Worm (Caenorhabditis elegans) whole organism, L2 larva: ENCODE data around the gene phlp-2.

Experiments
- C34F6.9 ChIP-seq: fragments of 150-350 bp; optimal IDR thresholded peaks from 2 replicates; lab custom pipeline; 2014; ENCODE audit warnings: missing biosample characterization, missing genetic modification characterization
- R02D3.7 ChIP-seq: fragments of 150-350 bp; optimal IDR thresholded peaks from 2 replicates; lab custom pipeline; 2014; ENCODE audit warnings: missing biosample characterization, missing genetic modification characterization
- Y55F3AM.14 ChIP-seq: fragments of 200-800 bp; sonication (Bioruptor generic); optimal IDR thresholded peaks from 2 replicates; lab custom pipeline; 2018; ENCODE audit warnings: mild to moderate bottlenecking, missing genetic modification characterization, missing compliant biosample characterization
- ZK546.5 ChIP-seq: sonication (generic microtip); optimal IDR thresholded peaks from 2 replicates; lab custom pipeline; 2017; ENCODE audit warnings: missing biosample characterization, missing genetic modification characterization
- aly-2 ChIP-seq: fragments of 150-350 bp; optimal IDR thresholded peaks from 2 replicates; lab custom pipeline; 2014; ENCODE audit warnings: missing biosample characterization, missing genetic modification characterization
- ama-1 ChIP-seq: fragments of 150-350 bp; optimal IDR thresholded peaks from 2 replicates; lab custom pipeline; 2018; ENCODE audit warnings: inconsistent platforms
- blmp-1 ChIP-seq: sonication (generic microtip); optimal IDR thresholded peaks from 2 replicates; lab custom pipeline; 2017; ENCODE audit warnings: missing genetic modification characterization, mild to moderate bottlenecking, missing compliant biosample characterization, antibody characterized with exemption, moderate library complexity; ENCODE audit not compliant: insufficient read depth
- ceh-16 ChIP-seq: fragments of 150-350 bp; optimal IDR thresholded peaks from 2 replicates; lab custom pipeline; 2014; ENCODE audit warnings: missing biosample characterization, missing genetic modification characterization
- ceh-82 ChIP-seq: fragments of 150-350 bp; optimal IDR thresholded peaks from 2 replicates; lab custom pipeline; 2014; ENCODE audit warnings: missing biosample characterization, missing genetic modification characterization
- crh-2 ChIP-seq: sonication (generic microtip); optimal IDR thresholded peaks from 2 replicates; lab custom pipeline; 2017; ENCODE audit warnings: missing biosample characterization, missing genetic modification characterization
- egl-27 ChIP-seq: sonication (generic microtip); optimal IDR thresholded peaks from 3 replicates; lab custom pipeline; 2017; ENCODE audit warnings: missing biosample characterization, missing genetic modification reagents, missing genetic modification characterization
- elt-1 ChIP-seq: fragments of 150-350 bp; optimal IDR thresholded peaks from 2 replicates; lab custom pipeline; 2014; ENCODE audit warnings: missing biosample characterization, missing genetic modification characterization
- fos-1 ChIP-seq: fragments of 150-350 bp; optimal IDR thresholded peaks from 2 replicates; lab custom pipeline; 2014; ENCODE audit warnings: missing biosample characterization, missing genetic modification characterization
- gmeb-1 ChIP-seq: fragments of 150-350 bp; optimal IDR thresholded peaks from 2 replicates; lab custom pipeline; 2014; ENCODE audit warnings: missing biosample characterization, missing genetic modification characterization
- lin-11 ChIP-seq: fragments of 150-350 bp; sonication (generic microtip); optimal IDR thresholded peaks from 2 replicates; lab custom pipeline; 2014; ENCODE audit warnings: missing biosample characterization, missing genetic modification characterization, inconsistent platforms, mixed read lengths
- lin-13 ChIP-seq: fragments of 150-350 bp; optimal IDR thresholded peaks from 2 replicates; lab custom pipeline; 2014; ENCODE audit warnings: missing biosample characterization, missing genetic modification reagents, missing genetic modification characterization
- lin-39 ChIP-seq: fragments of 150-350 bp; optimal IDR thresholded peaks from 2 replicates; lab custom pipeline; 2014; ENCODE audit warnings: missing biosample characterization, missing genetic modification reagents, missing genetic modification characterization
- lsy-2 ChIP-seq, 2 experiments: fragments of 150-350 bp in 1 of 2; sonication (generic microtip) in 1 of 2; optimal IDR thresholded peaks; 2 replicates each; lab custom pipeline; 2014 to 2017; ENCODE audit warnings: missing biosample characterization in 2 of 2, missing genetic modification characterization in 2 of 2
- mbf-1 ChIP-seq: sonication (generic microtip); optimal IDR thresholded peaks from 2 replicates; lab custom pipeline; 2017; ENCODE audit warnings: missing biosample characterization, missing genetic modification characterization
- mdl-1 ChIP-seq, 2 experiments: fragments of 150-350 bp in 1 of 2; sonication (generic microtip) in 1 of 2; optimal IDR thresholded peaks; 2 replicates each; lab custom pipeline; 2017; ENCODE audit warnings: missing biosample characterization in 2 of 2, missing genetic modification characterization in 2 of 2
- nhr-10 ChIP-seq: sonication (generic microtip); optimal IDR thresholded peaks from 2 replicates; lab custom pipeline; 2017; ENCODE audit warnings: missing biosample characterization, missing genetic modification characterization
- nhr-11 ChIP-seq: fragments of 150-350 bp; optimal IDR thresholded peaks from 2 replicates; lab custom pipeline; 2014; ENCODE audit warnings: missing biosample characterization, missing genetic modification characterization
- nhr-12 ChIP-seq: fragments of 150-350 bp; optimal IDR thresholded peaks from 2 replicates; lab custom pipeline; 2014; ENCODE audit warnings: missing biosample characterization, missing genetic modification characterization
- nhr-21 ChIP-seq: fragments of 150-350 bp; optimal IDR thresholded peaks from 2 replicates; lab custom pipeline; 2014; ENCODE audit warnings: missing biosample characterization, missing genetic modification characterization
- nhr-23 ChIP-seq: fragments of 150-350 bp; optimal IDR thresholded peaks from 2 replicates; lab custom pipeline; 2014; ENCODE audit warnings: missing biosample characterization, missing genetic modification reagents, missing genetic modification characterization
- nhr-25 ChIP-seq: fragments of 150-350 bp; sonication (generic microtip); optimal IDR thresholded peaks from 3 replicates; lab custom pipeline; 2014; ENCODE audit warnings: missing biosample characterization, missing genetic modification characterization
- nhr-6 ChIP-seq: fragments of 150-350 bp; optimal IDR thresholded peaks from 2 replicates; lab custom pipeline; 2014; ENCODE audit warnings: missing biosample characterization, missing genetic modification characterization
- nhr-77 ChIP-seq: fragments of 150-350 bp; optimal IDR thresholded peaks from 2 replicates; lab custom pipeline; 2014; ENCODE audit warnings: missing biosample characterization, missing genetic modification characterization
- peb-1 ChIP-seq: fragments of 150-350 bp; optimal IDR thresholded peaks from 2 replicates; lab custom pipeline; 2014; ENCODE audit warnings: missing biosample characterization, missing genetic modification characterization
- skn-1 ChIP-seq: sonication (generic microtip); optimal IDR thresholded peaks from 2 replicates; lab custom pipeline; 2017; ENCODE audit warnings: missing biosample characterization, missing genetic modification characterization
- sma-3 ChIP-seq: sonication (generic microtip); optimal IDR thresholded peaks from 2 replicates; lab custom pipeline; 2016; ENCODE audit warnings: missing genetic modification reagents, missing genetic modification characterization, missing compliant biosample characterization
- sma-9 ChIP-seq, 2 experiments: fragments of 150-350 bp in 1 of 2; sonication (generic microtip) in 1 of 2; optimal IDR thresholded peaks; 2 replicates each; lab custom pipeline; 2014 to 2016; ENCODE audit warnings: missing genetic modification characterization in 2 of 2, mild to moderate bottlenecking in 1 of 2, missing biosample characterization in 1 of 2, missing compliant biosample characterization in 1 of 2, missing genetic modification reagents in 1 of 2, moderate library complexity in 1 of 2
- snpc-4 ChIP-seq: fragments of 150-350 bp; optimal IDR thresholded peaks from 2 replicates; lab custom pipeline; 2014; ENCODE audit warnings: missing biosample characterization, missing genetic modification characterization
- unc-39 ChIP-seq: fragments of 150-350 bp; optimal IDR thresholded peaks from 2 replicates; lab custom pipeline; 2014; ENCODE audit warnings: missing biosample characterization, missing genetic modification characterization
- unc-55 ChIP-seq: fragments of 150-350 bp; sonication (generic microtip); optimal IDR thresholded peaks from 3 replicates; lab custom pipeline; 2014; ENCODE audit warnings: missing biosample characterization, missing genetic modification reagents, missing genetic modification characterization
- unc-62 ChIP-seq: fragments of 150-350 bp; optimal IDR thresholded peaks from 2 replicates; lab custom pipeline; 2014; ENCODE audit warnings: missing biosample characterization, missing genetic modification reagents, missing genetic modification characterization
- zag-1 ChIP-seq: fragments of 150-350 bp; optimal IDR thresholded peaks from 2 replicates; lab custom pipeline; 2014; ENCODE audit warnings: missing biosample characterization, missing genetic modification characterization
- ztf-1 ChIP-seq: fragments of 200-800 bp; sonication (Bioruptor generic); conservative IDR thresholded peaks from 2 replicates; pipeline ENCODE4 v1.3.6; 2022; ENCODE audit warnings: missing genetic modification characterization, missing compliant biosample characterization
- ztf-11 ChIP-seq: sonication (generic microtip); optimal IDR thresholded peaks from 2 replicates; lab custom pipeline; 2017; ENCODE audit warnings: missing biosample characterization, missing genetic modification characterization
- ztf-4 ChIP-seq: fragments of 150-350 bp; optimal IDR thresholded peaks from 2 replicates; lab custom pipeline; 2014; ENCODE audit warnings: missing biosample characterization, missing genetic modification characterization

Gene phlp-2

DNA sequence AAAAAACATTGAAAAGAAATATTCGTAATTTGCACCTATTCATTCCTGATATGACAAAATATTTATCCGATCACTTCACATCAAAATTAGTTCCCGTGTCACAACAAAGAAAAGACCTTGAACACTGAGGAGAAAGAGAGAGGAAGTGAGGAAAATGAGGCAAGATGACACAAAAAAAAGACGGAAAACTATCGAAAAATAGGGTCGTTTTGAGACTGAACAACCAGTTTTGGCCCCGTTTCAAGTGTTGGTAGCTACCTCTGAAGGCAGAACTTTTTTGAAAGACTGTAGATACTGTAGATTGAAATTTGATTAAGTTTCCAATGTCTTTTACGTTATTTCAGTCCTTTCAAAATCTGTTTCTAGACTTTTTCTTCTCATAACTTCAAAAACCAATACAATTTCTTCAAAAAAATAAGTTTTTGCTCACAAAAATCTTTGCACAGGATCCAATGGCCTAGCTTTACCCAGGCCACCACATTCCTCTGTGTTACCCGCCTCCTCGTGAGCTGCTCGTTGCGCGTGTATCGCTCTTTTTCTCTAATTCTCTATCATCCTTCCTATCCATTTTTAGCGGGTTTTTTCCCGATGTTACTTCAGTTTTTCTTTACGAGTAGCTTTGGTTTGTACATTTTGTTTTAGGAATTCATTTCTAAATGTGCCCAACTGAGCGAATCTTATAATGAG is 12.8 kb upstream of the phlp-2 start (continued):
- TF ChIP-seq aly-2 (tag; lab: Kevin White, UChicago) (no peak), ama-1 (lab: Kevin White, UChicago) (peak; percentile 46), lin-11 (tag; lab: Kevin White, UChicago) (peak; percentile 47), ztf-1 (GFP tag; lab: Robert Waterston, UW) (no peak), fos-1 (tag; lab: Kevin White, UChicago) (peak; percentile 25), ztf-4 (tag; lab: Kevin White, UChicago) (no peak), sma-9 (GFP tag; optimal IDR thresholded peaks at IDR 0.05; lab: Kevin White, UChicago) (peak; percentile 60), sma-9 (tag; optimal IDR thresholded peaks at IDR 0.05; lab: Kevin White, UChicago) (no peak), mdl-1 (tag; optimal IDR thresholded peaks at IDR 0.05; lab: Kevin White, UChicago) (peak; percentile 89 to 91), nhr-10 (no peak), nhr-77 (tag; lab: Kevin White, UChicago) (no peak), unc-55 (GFP tag; lab: Kevin White, UChicago) (peak; percentile 88), blmp-1 (tag; lab: Kevin White, UChicago) (no peak), nhr-23 (tag; lab: Kevin White, UChicago) (no peak), unc-39 (no peak), gmeb-1 (no peak), lin-39 (tag; lab: Kevin White, UChicago) (no peak), nhr-6 (tag; lab: Kevin White, UChicago) (no peak), snpc-4 (tag; lab: Kevin White, UChicago) (no peak), peb-1 (no peak)

DNA sequence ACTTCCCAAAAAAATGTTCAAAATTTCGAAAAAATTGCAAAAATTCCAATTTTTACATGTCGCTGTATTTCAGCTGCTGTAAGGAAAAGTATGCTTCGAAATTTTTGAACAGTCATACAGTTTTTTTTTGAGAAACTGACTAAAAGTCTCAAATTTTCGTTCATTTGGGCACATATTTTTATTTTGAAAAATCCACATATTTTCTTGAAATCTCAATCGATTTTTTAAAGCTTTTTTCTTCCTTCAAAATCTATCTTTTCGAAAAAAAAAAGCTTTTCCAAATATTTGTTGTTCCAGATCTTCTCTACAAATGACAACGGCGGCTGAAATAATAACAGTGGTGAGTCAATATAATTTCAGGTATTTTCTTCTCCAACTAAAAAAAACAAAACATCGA is 12.3 kb upstream of the phlp-2 start, which contains the start of gene asd-1:
Gene asd-1, plus strand, starts transcription at position 298 of the 397 bp plus-strand sequence.
- TF ChIP-seq mdl-1 (tag; optimal IDR thresholded peaks at IDR 0.05; lab: Kevin White, UChicago) (no peak), lin-13 (GFP tag; lab: Kevin White, UChicago) (no peak), unc-62 (GFP tag; lab: Kevin White, UChicago) (no peak), ZK546.5 (tag; lab: Kevin White, UChicago) (no peak), ceh-16 (tag; lab: Kevin White, UChicago) (no peak), nhr-6 (tag; lab: Kevin White, UChicago) (no peak), elt-1 (tag; lab: Kevin White, UChicago) (no peak), unc-55 (GFP tag; lab: Kevin White, UChicago) (no peak), R02D3.7 (tag; lab: Kevin White, UChicago) (no peak), ceh-82 (no peak), Y55F3AM.14 (no peak), gmeb-1 (no peak), ztf-11 (no peak), egl-27 (tag; lab: Kevin White, UChicago) (no peak), nhr-12 (tag; lab: Kevin White, UChicago) (no peak), nhr-10 (no peak), nhr-11 (no peak), nhr-21 (tag; lab: Kevin White, UChicago) (no peak)

DNA sequence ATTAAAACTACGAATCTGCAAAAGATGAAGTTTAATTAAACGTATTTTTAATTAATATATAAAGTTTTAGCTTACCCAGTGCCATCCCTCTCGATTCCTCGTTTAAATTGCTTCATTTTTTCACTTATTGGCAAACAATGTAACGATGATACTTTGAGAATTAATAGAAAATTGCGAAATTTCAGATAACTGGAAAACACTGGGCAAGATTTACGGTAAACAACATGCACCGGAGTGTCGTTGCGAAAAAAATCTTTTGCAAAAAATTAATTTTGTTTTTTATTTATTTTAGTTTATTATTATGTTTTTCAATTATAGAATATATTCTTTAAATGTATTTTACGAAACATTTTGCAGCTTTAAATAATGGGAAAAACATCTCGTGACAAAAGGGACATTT is 5.2 kb upstream of the phlp-2 start, which contains the start of the genes pelo-1 and R74.7:
Gene pelo-1, minus strand, starts transcription at position 151 of the 400 bp plus-strand sequence.
Gene R74.7, plus strand, starts transcription at position 358 of the 400 bp plus-strand sequence.
- no peak for TF ChIP-seq ztf-11
- TF ChIP-seq egl-27 (tag; lab: Kevin White, UChicago): no peak
- peak; percentile 12 for TF ChIP-seq fos-1 (tag; lab: Kevin White, UChicago)
- no peak for TF ChIP-seq lin-13 (GFP tag; lab: Kevin White, UChicago)
- TF ChIP-seq nhr-21 (tag; lab: Kevin White, UChicago): no peak
- TF ChIP-seq ZK546.5 (tag; lab: Kevin White, UChicago): no peak
- TF ChIP-seq nhr-12 (tag; lab: Kevin White, UChicago): no peak
- TF ChIP-seq nhr-10: no peak
- no peak for TF ChIP-seq aly-2 (tag; lab: Kevin White, UChicago)
- peak; percentile 86 for TF ChIP-seq unc-55 (GFP tag; lab: Kevin White, UChicago)
- TF ChIP-seq C34F6.9 (tag; lab: Kevin White, UChicago): peak; percentile 61
- peak; percentile 6 for TF ChIP-seq gmeb-1
- TF ChIP-seq lsy-2 (tag; optimal IDR thresholded peaks at IDR 0.05; lab: Kevin White, UChicago): peak in 1 of 2 experiments; percentile 61
- TF ChIP-seq mbf-1: no peak
- TF ChIP-seq nhr-23 (tag; lab: Kevin White, UChicago): no peak
- TF ChIP-seq sma-9 (GFP tag; optimal IDR thresholded peaks at IDR 0.05; lab: Kevin White, UChicago): no peak
- no peak for TF ChIP-seq sma-9 (tag; optimal IDR thresholded peaks at IDR 0.05; lab: Kevin White, UChicago)
- no peak for TF ChIP-seq skn-1 (tag; lab: Kevin White, UChicago)
- no peak for TF ChIP-seq ama-1 (lab: Kevin White, UChicago)
- no peak for TF ChIP-seq snpc-4 (tag; lab: Kevin White, UChicago)
- TF ChIP-seq ztf-1 (GFP tag; lab: Robert Waterston, UW): no peak
- peak; percentile 5 for TF ChIP-seq nhr-25 (tag; lab: Kevin White, UChicago)
- TF ChIP-seq Y55F3AM.14: no peak
- TF ChIP-seq R02D3.7 (tag; lab: Kevin White, UChicago): peak; percentile 55
- TF ChIP-seq sma-3 (GFP tag; lab: Kevin White, UChicago): no peak
- no peak for TF ChIP-seq blmp-1 (tag; lab: Kevin White, UChicago)
- no peak for TF ChIP-seq nhr-77 (tag; lab: Kevin White, UChicago)
- peak; percentile 9 for TF ChIP-seq crh-2
- no peak for TF ChIP-seq ceh-82
- TF ChIP-seq ceh-16 (tag; lab: Kevin White, UChicago): no peak
- no peak for TF ChIP-seq unc-39
- TF ChIP-seq zag-1: no peak
